Fruit fly (Drosophila melanogaster) whole organism, embryonic: ENCODE results near the gene flr.

Source experiments
- CG10366 ChIP-seq: fragments of 200-800 bp; sonication (Bioruptor generic); IDR thresholded peaks from 2 replicates; pipeline ENCODE4 v1.3.6; 2022; ENCODE audit warnings: missing biosample characterization, missing genetic modification characterization
- CG10959 ChIP-seq: fragments of 200-800 bp; sonication (Bioruptor generic); IDR thresholded peaks from 2 replicates; pipeline ENCODE4 v1.3.6; 2022; ENCODE audit warnings: missing biosample characterization, missing genetic modification characterization
- CG12236 ChIP-seq: fragments of 200-800 bp; sonication (Bioruptor generic); optimal IDR thresholded peaks from 2 replicates; lab custom pipeline; 2016; ENCODE audit warnings: missing biosample characterization, missing genetic modification characterization
- CG13287 ChIP-seq: fragments of 200-800 bp; sonication (Bioruptor generic); IDR thresholded peaks from 2 replicates; pipeline ENCODE4 v1.3.6; 2022; ENCODE audit warnings: missing biosample characterization, missing genetic modification characterization; ENCODE audit not compliant: partially characterized antibody
- CG15696 ChIP-seq: fragments of 200-800 bp; sonication (Bioruptor generic); optimal IDR thresholded peaks from 2 replicates; lab custom pipeline; 2019; ENCODE audit warnings: missing biosample characterization, mild to moderate bottlenecking, missing genetic modification characterization, moderate library complexity
- CG17328 ChIP-seq: fragments of 200-800 bp; sonication (Bioruptor generic); IDR thresholded peaks from 2 replicates; pipeline ENCODE4 v1.3.6; 2022; ENCODE audit warnings: missing biosample characterization, missing genetic modification characterization
- CG2116 ChIP-seq: fragments of 200-800 bp; sonication (Bioruptor generic); optimal IDR thresholded peaks from 3 replicates; lab custom pipeline; 2018; ENCODE audit warnings: missing biosample characterization, mild to moderate bottlenecking, missing genetic modification characterization
- CG2129 ChIP-seq: fragments of 200-800 bp; sonication (Bioruptor generic); IDR thresholded peaks from 2 replicates; pipeline ENCODE4 v1.3.6; 2022; ENCODE audit warnings: missing biosample characterization, missing genetic modification characterization; ENCODE audit not compliant: partially characterized antibody
- CG30020 ChIP-seq: fragments of 200-800 bp; optimal IDR thresholded peaks from 2 replicates; lab custom pipeline; 2019; ENCODE audit warnings: missing biosample characterization, mild to moderate bottlenecking, missing genetic modification characterization, moderate library complexity
- CG3995 ChIP-seq: fragments of 200-800 bp; sonication (Bioruptor generic); optimal IDR thresholded peaks from 3 replicates; lab custom pipeline; 2016; ENCODE audit warnings: missing biosample characterization, missing genetic modification characterization
- CG42726 ChIP-seq: fragments of 200-800 bp; sonication (Bioruptor generic); IDR thresholded peaks from 2 replicates; pipeline ENCODE4 v1.3.6; 2022; ENCODE audit warnings: missing biosample characterization, missing genetic modification characterization; ENCODE audit not compliant: partially characterized antibody
- CG4282 ChIP-seq: fragments of 200-800 bp; sonication (Bioruptor generic); optimal IDR thresholded peaks from 2 replicates; lab custom pipeline; 2016; ENCODE audit warnings: missing biosample characterization, missing genetic modification characterization
- CG6175 ChIP-seq: fragments of 200-800 bp; sonication (Bioruptor generic); IDR thresholded peaks from 3 replicates; pipeline ENCODE4 v1.3.6; 2022; ENCODE audit warnings: missing biosample characterization, missing genetic modification characterization
- CG6272 ChIP-seq: fragments of 200-800 bp; sonication (Bioruptor generic); IDR thresholded peaks from 2 replicates; pipeline ENCODE4 v1.3.6; 2022; ENCODE audit warnings: missing biosample characterization, missing genetic modification characterization
- CG7963 ChIP-seq: fragments of 200-800 bp; sonication (Bioruptor generic); IDR thresholded peaks from 3 replicates; pipeline ENCODE4 v1.3.6; 2022; ENCODE audit warnings: missing biosample characterization, missing genetic modification characterization; ENCODE audit not compliant: partially characterized antibody
- CG8290 ChIP-seq, 3 experiments: fragments of 200-800 bp; sonication (Bioruptor generic); optimal IDR thresholded peaks; 2 replicates each; lab custom pipeline; 2016 to 2019; ENCODE audit warnings: missing biosample characterization in 3 of 3, missing genetic modification characterization in 3 of 3, mild to moderate bottlenecking in 2 of 3, moderate library complexity in 1 of 3
- CG8478 ChIP-seq: fragments of >200 bp; optimal IDR thresholded peaks from 2 replicates; lab custom pipeline; 2018
- Dip2 ChIP-seq: fragments of 200-800 bp; sonication (Bioruptor generic); IDR thresholded peaks from 2 replicates; pipeline ENCODE4 v1.3.6; 2022; ENCODE audit warnings: missing biosample characterization, missing genetic modification characterization
- Dref ChIP-seq: fragments of 200-800 bp; sonication (Bioruptor generic); IDR thresholded peaks from 2 replicates; pipeline ENCODE4 v1.3.6; 2022; ENCODE audit warnings: missing biosample characterization, missing genetic modification characterization
- HLH3B ChIP-seq: fragments of 200-800 bp; sonication (Bioruptor generic); IDR thresholded peaks from 2 replicates; pipeline ENCODE4 v1.3.6; 2022; ENCODE audit warnings: missing biosample characterization, missing genetic modification characterization
- HLH4C ChIP-seq: fragments of 200-800 bp; sonication (Bioruptor generic); IDR thresholded peaks from 3 replicates; pipeline ENCODE4 v1.3.6; 2022; ENCODE audit warnings: missing biosample characterization, missing genetic modification characterization; ENCODE audit not compliant: partially characterized antibody
- Hey ChIP-seq: fragments of 200-800 bp; sonication (Bioruptor generic); optimal IDR thresholded peaks from 3 replicates; lab custom pipeline; 2018; ENCODE audit warnings: missing biosample characterization, mild to moderate bottlenecking, missing genetic modification characterization
- Hr3 ChIP-seq: fragments of 200-800 bp; sonication (Bioruptor generic); optimal IDR thresholded peaks from 3 replicates; lab custom pipeline; 2016; ENCODE audit warnings: missing biosample characterization, missing genetic modification characterization
- Lhr ChIP-seq: fragments of 200-800 bp; sonication (Bioruptor generic); optimal IDR thresholded peaks from 3 replicates; lab custom pipeline; 2017; ENCODE audit warnings: mild to moderate bottlenecking, missing biosample characterization, missing genetic modification reagents, missing genetic modification characterization
- Mad ChIP-seq: fragments of 200-800 bp; sonication (Bioruptor generic); optimal IDR thresholded peaks from 2 replicates; lab custom pipeline; 2016; ENCODE audit warnings: missing biosample characterization, missing genetic modification characterization
- Mes4 ChIP-seq: fragments of 200-800 bp; sonication (Bioruptor generic); optimal IDR thresholded peaks from 2 replicates; lab custom pipeline; 2016; ENCODE audit warnings: missing biosample characterization, missing genetic modification characterization
- NC2β ChIP-seq: fragments of 200-800 bp; sonication (Bioruptor generic); optimal IDR thresholded peaks from 2 replicates; lab custom pipeline; 2016; ENCODE audit warnings: missing biosample characterization, missing genetic modification characterization
- NK7.1 ChIP-seq: fragments of 200-800 bp; sonication (Bioruptor generic); optimal IDR thresholded peaks from 3 replicates; lab custom pipeline; 2016; ENCODE audit warnings: missing biosample characterization, missing genetic modification characterization
- Side ChIP-seq: fragments of 200-800 bp; sonication (Bioruptor generic); optimal IDR thresholded peaks from 2 replicates; lab custom pipeline; 2016; ENCODE audit warnings: missing biosample characterization, missing genetic modification characterization
- bowl ChIP-seq: fragments of 200-800 bp; sonication (Bioruptor generic); IDR thresholded peaks from 2 replicates; pipeline ENCODE4 v1.3.6; 2022; ENCODE audit warnings: missing biosample characterization, missing genetic modification characterization
- caup ChIP-seq: fragments of 200-800 bp; sonication (Bioruptor generic); optimal IDR thresholded peaks from 3 replicates; lab custom pipeline; 2017; ENCODE audit warnings: missing biosample characterization, mild to moderate bottlenecking, missing genetic modification characterization, moderate library complexity; ENCODE audit not compliant: severe bottlenecking
- crc ChIP-seq: fragments of 200-800 bp; sonication (Bioruptor generic); optimal IDR thresholded peaks from 2 replicates; lab custom pipeline; 2016; ENCODE audit warnings: missing biosample characterization, missing genetic modification characterization
- eve ChIP-seq, 2 experiments: fragments of >200 bp; optimal IDR thresholded peaks; 2 replicates each; lab custom pipeline; 2017; ENCODE audit warnings: missing biosample characterization in 2 of 2, missing genetic modification characterization in 2 of 2
- fd64A ChIP-seq: fragments of 200-800 bp; sonication (Bioruptor generic); optimal IDR thresholded peaks from 3 replicates; lab custom pipeline; 2018; ENCODE audit warnings: missing biosample characterization, mild to moderate bottlenecking, missing genetic modification characterization
- gem ChIP-seq: fragments of 200-800 bp; sonication (Bioruptor generic); optimal IDR thresholded peaks from 2 replicates; lab custom pipeline; 2019; ENCODE audit warnings: missing biosample characterization, mild to moderate bottlenecking, missing genetic modification characterization, moderate library complexity
- grn ChIP-seq: fragments of 200-800 bp; sonication (Bioruptor generic); optimal IDR thresholded peaks from 3 replicates; lab custom pipeline; 2017; ENCODE audit warnings: missing biosample characterization, missing genetic modification characterization
- her ChIP-seq: fragments of 200-800 bp; sonication (Bioruptor generic); optimal IDR thresholded peaks from 2 replicates; lab custom pipeline; 2016; ENCODE audit warnings: missing biosample characterization, missing genetic modification characterization
- nom ChIP-seq: fragments of 200-800 bp; sonication (Bioruptor generic); optimal IDR thresholded peaks from 2 replicates; lab custom pipeline; 2017; ENCODE audit warnings: missing biosample characterization, missing genetic modification characterization, mild to moderate bottlenecking, moderate library complexity, missing genetic modification reagents
- odd ChIP-seq: fragments of 200-800 bp; sonication (Bioruptor generic); optimal IDR thresholded peaks from 2 replicates; lab custom pipeline; 2017; ENCODE audit warnings: missing biosample characterization, mild to moderate bottlenecking, missing genetic modification characterization
- org-1 ChIP-seq: fragments of 200-800 bp; sonication (Bioruptor generic); optimal IDR thresholded peaks from 2 replicates; lab custom pipeline; 2017; ENCODE audit warnings: missing biosample characterization, missing genetic modification characterization
- pan ChIP-seq, 4 experiments: fragments of >200 bp in 3 of 4; fragments of 200-800 bp in 1 of 4; sonication (Bioruptor generic) in 1 of 4; optimal IDR thresholded peaks in 3 of 4; IDR thresholded peaks in 1 of 4; 2 replicates each; pipeline versions ENCODE4 v1.3.6 to Lab custom; 2017 to 2022; ENCODE audit warnings: missing biosample characterization in 2 of 4, missing genetic modification characterization in 2 of 4, mixed read lengths in 1 of 4
- ranshi ChIP-seq: fragments of 200-800 bp; sonication (Bioruptor generic); IDR thresholded peaks from 2 replicates; pipeline ENCODE4 v1.3.6; 2022; ENCODE audit warnings: missing biosample characterization, missing genetic modification characterization
- schlank ChIP-seq: fragments of 200-800 bp; sonication (Bioruptor generic); optimal IDR thresholded peaks from 2 replicates; lab custom pipeline; 2018; ENCODE audit warnings: missing biosample characterization, mild to moderate bottlenecking, missing genetic modification characterization
- scrt ChIP-seq: fragments of 200-800 bp; sonication (Bioruptor generic); optimal IDR thresholded peaks from 2 replicates; lab custom pipeline; 2018; ENCODE audit warnings: missing biosample characterization, mild to moderate bottlenecking, missing genetic modification characterization, moderate library complexity
- slp2 ChIP-seq: fragments of 200-800 bp; sonication (Bioruptor generic); optimal IDR thresholded peaks from 2 replicates; lab custom pipeline; 2016; ENCODE audit warnings: missing biosample characterization, missing genetic modification characterization
- so ChIP-seq: fragments of 200-800 bp; sonication (Bioruptor generic); IDR thresholded peaks from 3 replicates; pipeline ENCODE4 v1.3.6; 2022; ENCODE audit warnings: missing biosample characterization, missing genetic modification characterization
- stc ChIP-seq: fragments of 200-800 bp; sonication (Bioruptor generic); IDR thresholded peaks from 2 replicates; pipeline ENCODE4 v1.3.6; 2022; ENCODE audit warnings: missing biosample characterization, missing genetic modification characterization
- unc-4 ChIP-seq: fragments of 200-800 bp; sonication (Bioruptor generic); IDR thresholded peaks from 2 replicates; pipeline ENCODE4 v1.3.6; 2022; ENCODE audit warnings: missing biosample characterization, missing genetic modification characterization; ENCODE audit not compliant: partially characterized antibody
- vvl ChIP-seq: fragments of 200-800 bp; sonication (Bioruptor generic); IDR thresholded peaks from 2 replicates; pipeline ENCODE4 v1.3.6; 2022; ENCODE audit warnings: missing biosample characterization, missing genetic modification characterization
- zf30C ChIP-seq: fragments of 200-800 bp; sonication (Bioruptor generic); optimal IDR thresholded peaks from 3 replicates; lab custom pipeline; 2018; ENCODE audit warnings: missing biosample characterization, mild to moderate bottlenecking, missing genetic modification characterization

flr gene

DNA sequence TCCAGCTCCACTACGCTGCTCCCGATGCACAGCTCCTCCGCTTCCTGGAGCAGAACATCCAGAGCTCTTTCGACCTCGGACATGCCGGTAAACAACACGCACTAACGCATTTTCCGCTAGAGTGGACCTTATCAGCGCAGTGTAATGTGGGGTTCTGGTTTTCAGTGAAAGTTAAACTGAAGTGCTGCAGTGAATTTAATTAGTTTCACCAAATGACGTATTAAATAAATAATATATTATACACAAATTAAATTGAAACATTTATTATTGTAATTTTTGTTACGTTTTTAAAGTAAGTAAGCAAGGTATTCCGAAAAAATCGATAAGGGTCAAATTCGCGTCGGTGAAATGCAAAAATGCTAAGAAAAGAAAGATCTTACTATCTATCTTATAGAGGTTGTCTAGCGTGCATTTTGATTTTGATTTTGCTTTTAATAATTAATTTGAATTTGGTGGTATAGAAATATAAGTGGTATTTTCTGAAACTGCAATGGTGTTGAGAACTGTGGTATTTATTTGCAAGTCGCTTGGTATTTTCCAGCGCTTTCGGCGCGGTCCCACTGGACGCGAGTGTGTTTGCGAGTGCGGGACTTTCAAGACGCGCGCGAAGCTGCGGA, 37.6 kb downstream of the flr start, which contains the start of the genes JMJD7 and CG10738 (continued):
- no peak for TF ChIP-seq CG13287 (GFP tag; lab: Robert Waterston, UW)
- TF ChIP-seq gem (tag; lab: Kevin White, UChicago): no peak
- TF ChIP-seq CG15696 (tag; lab: Kevin White, UChicago): peak; percentile 22
- TF ChIP-seq zf30C (GFP tag; lab: Kevin White, UChicago): no peak
- peak; percentile 58; the same call in 1 of the 3 replicates for TF ChIP-seq so (GFP tag; lab: Robert Waterston, UW)
- peak; percentile 58 for TF ChIP-seq CG30020
- TF ChIP-seq grn: no peak
- TF ChIP-seq CG6272 (GFP tag; lab: Robert Waterston, UW): peak; percentile 69; the same call in 1 of the 2 replicates
- TF ChIP-seq vvl: peak; percentile 88
- no peak; the same call in 1 of the 2 replicates for TF ChIP-seq CG10959 (GFP tag; lab: Robert Waterston, UW)
- TF ChIP-seq stc (GFP tag; lab: Robert Waterston, UW): peak; percentile 41
- TF ChIP-seq Lhr (GFP tag; lab: Kevin White, UChicago): no peak
- TF ChIP-seq fd64A (GFP tag; lab: Kevin White, UChicago): no peak
- no peak for TF ChIP-seq eve (GFP tag; optimal IDR thresholded peaks at IDR 0.05; lab: Kevin White, UChicago)
- no peak for TF ChIP-seq pan (optimal IDR thresholded peaks at IDR 0.05; lab: Kevin White, UChicago)
- peak in 1 of 2 experiments; percentile 78 for TF ChIP-seq pan (GFP tag; optimal IDR thresholded peaks at IDR 0.05 in 1 of 2, IDR thresholded peaks at IDR 0.05 in 1 of 2)
- TF ChIP-seq ranshi (GFP tag; lab: Robert Waterston, UW): peak; percentile 75
- no peak for TF ChIP-seq CG2129 (GFP tag; lab: Robert Waterston, UW)
- TF ChIP-seq CG17328 (GFP tag; lab: Robert Waterston, UW): peak; percentile 62
- TF ChIP-seq unc-4: no peak
- no peak for TF ChIP-seq CG8290 (GFP tag; optimal IDR thresholded peaks at IDR 0.05; lab: Kevin White, UChicago)
- TF ChIP-seq CG8290 (tag; optimal IDR thresholded peaks at IDR 0.05; lab: Kevin White, UChicago): no peak
- no peak for TF ChIP-seq CG8478 (lab: Kevin White, UChicago)
- no peak for TF ChIP-seq her (GFP tag; lab: Kevin White, UChicago)
- no peak for TF ChIP-seq scrt
- no peak; the same call in 1 of the 2 replicates for TF ChIP-seq Dref (GFP tag; lab: Robert Waterston, UW)
- TF ChIP-seq CG42726: no peak
- TF ChIP-seq CG12236 (GFP tag; lab: Kevin White, UChicago): no peak
- TF ChIP-seq schlank (tag; lab: Kevin White, UChicago): no peak
- TF ChIP-seq nom (GFP tag; lab: Kevin White, UChicago): peak; percentile 68
- TF ChIP-seq odd: no peak
- TF ChIP-seq NC2β (GFP tag; lab: Kevin White, UChicago): no peak
- peak; percentile 15; the same call in 1 of the 2 replicates for TF ChIP-seq bowl
- no peak for TF ChIP-seq NK7.1 (GFP tag; lab: Kevin White, UChicago)
- no peak for TF ChIP-seq Hey (tag; lab: Kevin White, UChicago)
- TF ChIP-seq CG3995 (GFP tag; lab: Kevin White, UChicago): no peak
- no peak for TF ChIP-seq Mad (GFP tag; lab: Kevin White, UChicago)
- TF ChIP-seq Mes4: no peak
- no peak for TF ChIP-seq CG7963
- TF ChIP-seq Hr3 (GFP tag; lab: Kevin White, UChicago): no peak
- TF ChIP-seq CG2116 (GFP tag; lab: Kevin White, UChicago): peak; percentile 23
- TF ChIP-seq CG4282: no peak
- TF ChIP-seq CG10366 (GFP tag; lab: Robert Waterston, UW): peak; percentile 69
- no peak for TF ChIP-seq CG6175 (GFP tag; lab: Robert Waterston, UW)
- TF ChIP-seq slp2 (GFP tag; lab: Kevin White, UChicago): no peak
- TF ChIP-seq Side (GFP tag; lab: Kevin White, UChicago): no peak
- TF ChIP-seq HLH4C (GFP tag; lab: Robert Waterston, UW): no peak
- peak; percentile 68 for TF ChIP-seq HLH3B (GFP tag; lab: Robert Waterston, UW)
- TF ChIP-seq caup (GFP tag; lab: Kevin White, UChicago): peak; percentile 67
- TF ChIP-seq Dip2 (GFP tag; lab: Robert Waterston, UW): no peak
- TF ChIP-seq crc (GFP tag; lab: Kevin White, UChicago): no peak
- no peak for TF ChIP-seq org-1
